Fruit fly (Drosophila melanogaster) whole organism, prepupa: ENCODE data around the gene mus301.

Experiments used
- Blimp-1 ChIP-seq: fragments of 200-800 bp; sonication (Bioruptor generic); optimal IDR thresholded peaks from 3 replicates; lab custom pipeline; 2017; ENCODE audit warnings: missing biosample characterization, missing genetic modification characterization, mild to moderate bottlenecking, moderate library complexity, missing genetic modification reagents
- CG10669 ChIP-seq: fragments of 200-800 bp; sonication (Bioruptor generic); optimal IDR thresholded peaks from 3 replicates; lab custom pipeline; 2018; ENCODE audit warnings: missing biosample characterization, mild to moderate bottlenecking, missing genetic modification characterization, moderate library complexity
- CG11762 ChIP-seq: fragments of 200-800 bp; sonication (Bioruptor generic); optimal IDR thresholded peaks from 3 replicates; lab custom pipeline; 2016; ENCODE audit warnings: missing biosample characterization, missing genetic modification characterization; ENCODE audit not compliant: insufficient read depth
- CG11902 ChIP-seq: fragments of 200-800 bp; sonication (Bioruptor generic); optimal IDR thresholded peaks from 3 replicates; lab custom pipeline; 2016; ENCODE audit warnings: missing biosample characterization, missing genetic modification characterization
- CG15336 ChIP-seq: fragments of 200-800 bp; sonication (Bioruptor generic); IDR thresholded peaks from 2 replicates; pipeline ENCODE4 v1.3.6; 2022; ENCODE audit warnings: missing biosample characterization, missing genetic modification characterization
- CG1621 ChIP-seq: fragments of 200-800 bp; sonication (Bioruptor generic); optimal IDR thresholded peaks from 3 replicates; lab custom pipeline; 2018; ENCODE audit warnings: missing biosample characterization, mild to moderate bottlenecking, missing genetic modification characterization
- CG16779 ChIP-seq: fragments of 200-800 bp; sonication (Bioruptor generic); optimal IDR thresholded peaks from 3 replicates; lab custom pipeline; 2017; ENCODE audit warnings: missing biosample characterization, mild to moderate bottlenecking, missing genetic modification characterization
- CG3032 ChIP-seq: fragments of 200-800 bp; optimal IDR thresholded peaks from 2 replicates; lab custom pipeline; 2019; ENCODE audit warnings: missing biosample characterization, mild to moderate bottlenecking, missing genetic modification characterization, moderate library complexity
- CG31627 ChIP-seq: fragments of 200-800 bp; sonication (Bioruptor generic); optimal IDR thresholded peaks from 3 replicates; lab custom pipeline; 2016; ENCODE audit warnings: missing biosample characterization, missing genetic modification characterization
- CG32006 ChIP-seq: fragments of 200-800 bp; sonication (Bioruptor generic); optimal IDR thresholded peaks from 3 replicates; lab custom pipeline; 2017; ENCODE audit warnings: missing biosample characterization, mild to moderate bottlenecking, missing genetic modification characterization
- CG34406 ChIP-seq: fragments of 200-800 bp; sonication (Bioruptor generic); optimal IDR thresholded peaks from 3 replicates; lab custom pipeline; 2016; ENCODE audit warnings: missing biosample characterization, missing genetic modification characterization
- CG3919 ChIP-seq: fragments of 200-800 bp; sonication (Bioruptor generic); optimal IDR thresholded peaks from 3 replicates; lab custom pipeline; 2016; ENCODE audit warnings: missing biosample characterization, missing genetic modification characterization
- CG4318 ChIP-seq: fragments of 200-800 bp; sonication (Bioruptor generic); optimal IDR thresholded peaks from 3 replicates; lab custom pipeline; 2017; ENCODE audit warnings: missing biosample characterization, mild to moderate bottlenecking, missing genetic modification characterization
- CG6163 ChIP-seq: fragments of 200-800 bp; sonication (Bioruptor generic); IDR thresholded peaks from 3 replicates; pipeline ENCODE4 v1.3.6; 2022; ENCODE audit warnings: missing biosample characterization, missing genetic modification characterization
- CG6276 ChIP-seq: fragments of 200-800 bp; sonication (Bioruptor generic); optimal IDR thresholded peaks from 2 replicates; lab custom pipeline; 2017; ENCODE audit warnings: missing biosample characterization, mild to moderate bottlenecking, missing genetic modification characterization
- CG6792 ChIP-seq: fragments of 200-800 bp; sonication (Bioruptor generic); optimal IDR thresholded peaks from 3 replicates; lab custom pipeline; 2016; ENCODE audit warnings: missing biosample characterization, missing genetic modification characterization
- CG6808 ChIP-seq: fragments of 200-800 bp; sonication (Bioruptor generic); optimal IDR thresholded peaks from 3 replicates; lab custom pipeline; 2017; ENCODE audit warnings: missing biosample characterization, missing genetic modification characterization, mild to moderate bottlenecking, moderate library complexity, missing genetic modification reagents
- CG6854 ChIP-seq: fragments of 200-800 bp; sonication (Bioruptor generic); optimal IDR thresholded peaks from 2 replicates; lab custom pipeline; 2017; ENCODE audit warnings: missing biosample characterization, mild to moderate bottlenecking, missing genetic modification characterization
- CG7368 ChIP-seq: fragments of 200-800 bp; sonication (Bioruptor generic); optimal IDR thresholded peaks from 3 replicates; lab custom pipeline; 2016; ENCODE audit warnings: missing biosample characterization, missing genetic modification characterization
- CG8119 ChIP-seq: fragments of 200-800 bp; sonication (Bioruptor generic); IDR thresholded peaks from 3 replicates; pipeline ENCODE4 v1.3.6; 2022; ENCODE audit warnings: missing biosample characterization, missing genetic modification characterization
- CG8319 ChIP-seq: fragments of 200-800 bp; sonication (Bioruptor generic); optimal IDR thresholded peaks from 3 replicates; lab custom pipeline; 2016; ENCODE audit warnings: missing biosample characterization, missing genetic modification characterization
- CG8632 ChIP-seq: fragments of 200-800 bp; sonication (Bioruptor generic); optimal IDR thresholded peaks from 3 replicates; lab custom pipeline; 2016; ENCODE audit warnings: missing biosample characterization, missing genetic modification characterization
- CG9139 ChIP-seq: fragments of 200-800 bp; sonication (Bioruptor generic); optimal IDR thresholded peaks from 3 replicates; lab custom pipeline; 2017; ENCODE audit warnings: missing biosample characterization, mild to moderate bottlenecking, missing genetic modification characterization
- Eip75B ChIP-seq: fragments of 200-800 bp; sonication (Bioruptor generic); optimal IDR thresholded peaks from 3 replicates; lab custom pipeline; 2016; ENCODE audit warnings: missing biosample characterization, missing genetic modification characterization
- Eip78C ChIP-seq: fragments of 200-800 bp; sonication (Bioruptor generic); peaks from one replicate; lab custom pipeline; 2016; ENCODE audit warnings: missing biosample characterization, missing genetic modification characterization
- Eip93F ChIP-seq: fragments of 200-800 bp; sonication (Bioruptor generic); optimal IDR thresholded peaks from 2 replicates; lab custom pipeline; 2016; ENCODE audit warnings: missing biosample characterization, mild to moderate bottlenecking, missing genetic modification characterization
- Ets21C ChIP-seq: fragments of 200-800 bp; sonication (Bioruptor generic); optimal IDR thresholded peaks from 3 replicates; lab custom pipeline; 2016; ENCODE audit warnings: missing biosample characterization, missing genetic modification characterization
- Ets96B ChIP-seq: fragments of 200-800 bp; optimal IDR thresholded peaks from 2 replicates; lab custom pipeline; 2019; ENCODE audit warnings: missing biosample characterization, mild to moderate bottlenecking, missing genetic modification characterization, moderate library complexity
- Gug ChIP-seq: fragments of 200-800 bp; sonication (Bioruptor generic); IDR thresholded peaks from 2 replicates; pipeline ENCODE4 v1.3.6; 2022; ENCODE audit warnings: missing biosample characterization, missing genetic modification characterization
- Hr4 ChIP-seq: fragments of 200-800 bp; sonication (Bioruptor generic); optimal IDR thresholded peaks from 3 replicates; lab custom pipeline; 2016; ENCODE audit warnings: missing biosample characterization, missing genetic modification characterization
- Lpt ChIP-seq: fragments of 200-800 bp; sonication (Bioruptor generic); optimal IDR thresholded peaks from 3 replicates; lab custom pipeline; 2016; ENCODE audit warnings: missing biosample characterization, missing genetic modification characterization
- Met ChIP-seq: fragments of 200-800 bp; sonication (Bioruptor generic); optimal IDR thresholded peaks from 3 replicates; lab custom pipeline; 2016; ENCODE audit warnings: missing biosample characterization, missing genetic modification characterization
- Sox102F ChIP-seq: fragments of 200-800 bp; sonication (Bioruptor generic); optimal IDR thresholded peaks from 2 replicates; lab custom pipeline; 2016; ENCODE audit warnings: missing biosample characterization, mild to moderate bottlenecking, missing genetic modification characterization
- Sox14 ChIP-seq: fragments of 200-800 bp; sonication (Bioruptor generic); optimal IDR thresholded peaks from 3 replicates; lab custom pipeline; 2016; ENCODE audit warnings: missing biosample characterization, missing genetic modification characterization
- Sox15 ChIP-seq: fragments of 200-800 bp; sonication (Bioruptor generic); optimal IDR thresholded peaks from 3 replicates; lab custom pipeline; 2016; ENCODE audit warnings: missing biosample characterization, missing genetic modification characterization
- achi ChIP-seq: fragments of 200-800 bp; sonication (Bioruptor generic); optimal IDR thresholded peaks from 3 replicates; lab custom pipeline; 2016; ENCODE audit warnings: missing biosample characterization, missing genetic modification characterization
- acj6 ChIP-seq: fragments of 200-800 bp; sonication (Bioruptor generic); optimal IDR thresholded peaks from 3 replicates; lab custom pipeline; 2016; ENCODE audit warnings: missing biosample characterization, missing genetic modification characterization
- cyc ChIP-seq: fragments of 200-800 bp; sonication (Bioruptor generic); optimal IDR thresholded peaks from 3 replicates; lab custom pipeline; 2016; ENCODE audit warnings: missing biosample characterization, missing genetic modification characterization
- dsx ChIP-seq: fragments of 200-800 bp; optimal IDR thresholded peaks from 3 replicates; lab custom pipeline; 2019; ENCODE audit warnings: missing biosample characterization, mild to moderate bottlenecking, missing genetic modification characterization, moderate library complexity; ENCODE audit not compliant: poor library complexity, severe bottlenecking
- eg ChIP-seq: fragments of 200-800 bp; sonication (Bioruptor generic); IDR thresholded peaks from 3 replicates; pipeline ENCODE4 v1.3.6; 2022; ENCODE audit warnings: missing biosample characterization, missing genetic modification characterization
- esn ChIP-seq: fragments of 200-800 bp; sonication (Bioruptor generic); optimal IDR thresholded peaks from 2 replicates; lab custom pipeline; 2016; ENCODE audit warnings: missing biosample characterization, mild to moderate bottlenecking, missing genetic modification characterization, moderate library complexity
- fd59A ChIP-seq: fragments of 200-800 bp; sonication (Bioruptor generic); optimal IDR thresholded peaks from 2 replicates; lab custom pipeline; 2017; ENCODE audit warnings: missing biosample characterization, mild to moderate bottlenecking, missing genetic modification characterization, missing genetic modification reagents
- fd85E ChIP-seq: fragments of 200-800 bp; sonication (Bioruptor generic); optimal IDR thresholded peaks from 3 replicates; lab custom pipeline; 2016; ENCODE audit warnings: missing biosample characterization, missing genetic modification characterization
- fkh ChIP-seq: fragments of 200-800 bp; sonication (Bioruptor generic); optimal IDR thresholded peaks from 3 replicates; lab custom pipeline; 2017; ENCODE audit warnings: missing biosample characterization, mild to moderate bottlenecking, missing genetic modification characterization, moderate library complexity
- lz ChIP-seq: fragments of 200-800 bp; sonication (Bioruptor generic); optimal IDR thresholded peaks from 3 replicates; lab custom pipeline; 2016; ENCODE audit warnings: missing biosample characterization, missing genetic modification characterization
- net ChIP-seq: fragments of 200-800 bp; sonication (Bioruptor generic); optimal IDR thresholded peaks from 3 replicates; lab custom pipeline; 2016; ENCODE audit warnings: missing biosample characterization, missing genetic modification characterization
- pdm3 ChIP-seq: fragments of 200-800 bp; sonication (Bioruptor generic); optimal IDR thresholded peaks from 3 replicates; lab custom pipeline; 2016; ENCODE audit warnings: missing biosample characterization, missing genetic modification characterization
- salr ChIP-seq, 2 experiments: fragments of 200-800 bp; sonication (Bioruptor generic); optimal IDR thresholded peaks; 3 replicates each; lab custom pipeline; 2016 to 2018; ENCODE audit warnings: missing biosample characterization in 2 of 2, missing genetic modification characterization in 2 of 2, mild to moderate bottlenecking in 1 of 2
- ss ChIP-seq, 2 experiments: fragments of 200-800 bp; sonication (Bioruptor generic); optimal IDR thresholded peaks; 2 replicates in 1 of 2; 3 replicates in 1 of 2; lab custom pipeline; 2017 to 2018; ENCODE audit warnings: mild to moderate bottlenecking in 2 of 2, missing biosample characterization in 2 of 2, missing genetic modification characterization in 2 of 2, moderate library complexity in 1 of 2
- svp ChIP-seq: fragments of 200-800 bp; sonication (Bioruptor generic); peaks from one replicate; lab custom pipeline; 2016; ENCODE audit warnings: missing biosample characterization, missing genetic modification characterization
- topi ChIP-seq: fragments of 200-800 bp; sonication (Bioruptor generic); optimal IDR thresholded peaks from 3 replicates; lab custom pipeline; 2016; ENCODE audit warnings: missing biosample characterization, missing genetic modification characterization
- vri ChIP-seq: fragments of 200-800 bp; sonication (Bioruptor generic); optimal IDR thresholded peaks from 3 replicates; lab custom pipeline; 2016; ENCODE audit warnings: missing biosample characterization, mild to moderate bottlenecking, missing genetic modification characterization

mus301 gene

DNA sequence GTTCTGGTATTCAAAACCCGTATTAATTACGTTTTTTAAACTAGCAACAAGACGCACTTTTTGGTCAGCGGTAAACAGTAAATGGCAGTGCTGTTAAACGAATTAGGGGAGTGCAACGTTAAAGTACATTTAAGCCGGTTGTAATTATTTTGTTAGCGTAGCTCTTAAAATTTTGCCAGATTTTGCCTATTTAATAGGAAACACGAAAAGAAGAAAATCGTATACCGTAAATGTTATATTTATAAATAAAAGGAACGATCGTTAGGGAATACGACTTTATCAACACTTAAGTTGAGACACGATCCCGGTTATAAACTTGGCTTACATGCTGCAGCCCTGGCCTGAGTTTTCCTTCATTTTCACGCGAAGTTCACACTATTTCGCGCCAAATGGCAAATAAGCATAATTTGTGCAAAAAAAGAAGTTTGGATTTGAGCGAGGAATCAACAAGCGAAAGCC is at the start of gene mus301, which contains the start of gene Setx:
mus301 (plus strand) TSS at position 361 of the 459 bp plus-strand sequence.
Setx (minus strand) TSS at position 51 of the 459 bp plus-strand sequence.
- TF ChIP-seq CG6792 (GFP tag; lab: Kevin White, UChicago): peak; percentile 67
- TF ChIP-seq CG8119 (GFP tag; lab: Robert Waterston, UW): 0 out of 3 replicates have a peak, but pooled peaks have one; percentile 12
- no peak for TF ChIP-seq topi (GFP tag; lab: Kevin White, UChicago)
- TF ChIP-seq CG31627: peak; percentile 88
- TF ChIP-seq CG11902 (GFP tag; lab: Kevin White, UChicago): peak; percentile 61
- no peak; the same call in 2 of the 3 replicates for TF ChIP-seq eg (GFP tag; lab: Robert Waterston, UW)
- peak; percentile 84 for TF ChIP-seq lz (GFP tag; lab: Kevin White, UChicago)
- no peak for TF ChIP-seq Lpt (GFP tag; lab: Kevin White, UChicago)
- TF ChIP-seq CG4318 (GFP tag; lab: Kevin White, UChicago): no peak
- no peak for TF ChIP-seq CG8632 (GFP tag; lab: Kevin White, UChicago)
- no peak for TF ChIP-seq CG1621 (tag; lab: Kevin White, UChicago)
- no peak for TF ChIP-seq CG6854 (GFP tag; lab: Kevin White, UChicago)
- no peak for TF ChIP-seq ss (GFP tag; optimal IDR thresholded peaks at IDR 0.05; lab: Kevin White, UChicago)
- TF ChIP-seq Ets21C (GFP tag; lab: Kevin White, UChicago): peak; percentile 75
- TF ChIP-seq CG16779 (tag; lab: Kevin White, UChicago): no peak
- no peak for TF ChIP-seq CG3919 (GFP tag; lab: Kevin White, UChicago)
- no peak for TF ChIP-seq Sox14
- no peak for TF ChIP-seq vri
- TF ChIP-seq CG8319 (GFP tag; lab: Kevin White, UChicago): peak; percentile 47
- TF ChIP-seq svp (GFP tag; lab: Kevin White, UChicago): no peak
- TF ChIP-seq CG3032 (tag; lab: Kevin White, UChicago): peak; percentile 81
- no peak for TF ChIP-seq Met (GFP tag; lab: Kevin White, UChicago)
- TF ChIP-seq salr (GFP tag; optimal IDR thresholded peaks at IDR 0.05; lab: Kevin White, UChicago): peak in 1 of 2 experiments; percentile 3
- TF ChIP-seq Eip75B (GFP tag; lab: Kevin White, UChicago): no peak
- TF ChIP-seq fd85E (GFP tag; lab: Kevin White, UChicago): peak; percentile 51
- no peak for TF ChIP-seq fkh (GFP tag; lab: Kevin White, UChicago)
- TF ChIP-seq esn (GFP tag; lab: Kevin White, UChicago): peak; percentile 86
- peak; percentile 92 for TF ChIP-seq Eip78C
- no peak; the same call in 2 of the 3 replicates for TF ChIP-seq CG6163 (GFP tag; lab: Robert Waterston, UW)
- TF ChIP-seq CG34406 (GFP tag; lab: Kevin White, UChicago): peak; percentile 64
- no peak for TF ChIP-seq pdm3
- no peak for TF ChIP-seq CG15336
- peak; percentile 36 for TF ChIP-seq CG11762
- no peak for TF ChIP-seq net (GFP tag; lab: Kevin White, UChicago)
- peak; percentile 64 for TF ChIP-seq Gug (GFP tag; lab: Robert Waterston, UW)
- no peak for TF ChIP-seq Hr4 (GFP tag; lab: Kevin White, UChicago)
- no peak for TF ChIP-seq CG9139
- TF ChIP-seq CG6276: no peak
- no peak for TF ChIP-seq achi (GFP tag; lab: Kevin White, UChicago)
- TF ChIP-seq CG7368 (GFP tag; lab: Kevin White, UChicago): no peak
- peak; percentile 83 for TF ChIP-seq cyc (GFP tag; lab: Kevin White, UChicago)
- no peak for TF ChIP-seq CG32006 (GFP tag; lab: Kevin White, UChicago)
- TF ChIP-seq Ets96B: no peak
- TF ChIP-seq CG6808: no peak
- no peak for TF ChIP-seq CG10669 (GFP tag; lab: Kevin White, UChicago)
- no peak for TF ChIP-seq dsx (GFP tag; lab: Kevin White, UChicago)
- peak; percentile 26 for TF ChIP-seq fd59A (GFP tag; lab: Kevin White, UChicago)
- TF ChIP-seq Blimp-1 (GFP tag; lab: Kevin White, UChicago): peak; percentile 31
- peak; percentile 81 for TF ChIP-seq acj6 (GFP tag; lab: Kevin White, UChicago)
- peak; percentile 70 for TF ChIP-seq Sox15
- TF ChIP-seq Sox102F (GFP tag; lab: Kevin White, UChicago): no peak
- no peak for TF ChIP-seq Eip93F (GFP tag; lab: Kevin White, UChicago)
